Worm (Caenorhabditis elegans): ENCODE measurements around the gene F26C11.1.

F26C11.1 gene

ce11 chrII:9937611-9938010 is 43.1 kb downstream of the F26C11.1 start:
- TF ChIP-seq ztf-23 (GFP tag; IDR thresholded peaks at IDR 0.05) = no peak
- no peak for TF ChIP-seq med-1 (GFP tag; optimal IDR thresholded peaks at IDR 0.05; ENCODE audit: insufficient read depth)
- no peak for TF ChIP-seq klf-2 (GFP tag; conservative IDR thresholded peaks at IDR 0.05)
- no peak for TF ChIP-seq tab-1 (GFP tag; IDR thresholded peaks at IDR 0.05)

ce11 chrII:9938877-9939276 is 44.3 kb downstream of the F26C11.1 start, which contains the start of the genes C05C10.7 and C05C10.5:
TSS of gene C05C10.7 (minus strand) at chrII:9938971.
TSS of gene C05C10.5 (plus strand) at chrII:9939040.
- TF ChIP-seq ztf-23 (GFP tag; IDR thresholded peaks at IDR 0.05) (no peak), T22C8.4 (GFP tag; IDR thresholded peaks at IDR 0.05) (no peak)

ce11 chrII:9940430-9940829 is 45.9 kb downstream of the F26C11.1 start, which contains the start of gene ufd-3:
TSS of gene ufd-3 (plus strand) at chrII:9940753.
- TF ChIP-seq cog-1 (tag; optimal IDR thresholded peaks at IDR 0.05) = peak; percentile 64
- peak; percentile 54; the same call in 1 of the 2 replicates for TF ChIP-seq ztf-29 (GFP tag; IDR thresholded peaks at IDR 0.05)
- TF ChIP-seq klf-2 (GFP tag; conservative IDR thresholded peaks at IDR 0.05) = peak; percentile 73
- TF ChIP-seq T22C8.4 (GFP tag; IDR thresholded peaks at IDR 0.05) = no peak
- TF ChIP-seq tab-1 (GFP tag; IDR thresholded peaks at IDR 0.05) = no peak; the same call in 1 of the 2 replicates
- TF ChIP-seq ztf-23 (GFP tag; IDR thresholded peaks at IDR 0.05) = peak; percentile 69; the same call in 1 of the 2 replicates
- peak; percentile 74; the same call in 1 of the 2 replicates for TF ChIP-seq flt-1 (GFP tag; IDR thresholded peaks at IDR 0.05)
- no peak for TF ChIP-seq med-1 (GFP tag; optimal IDR thresholded peaks at IDR 0.05; ENCODE audit: insufficient read depth)
- TF ChIP-seq ref-1 (GFP tag; conservative IDR thresholded peaks at IDR 0.05) = no peak

ce11 chrII:9943246-9943645 is 48.7 kb downstream of the F26C11.1 start:
- TF ChIP-seq med-1 (GFP tag; optimal IDR thresholded peaks at IDR 0.05; ENCODE audit: insufficient read depth) = no peak
- no peak for TF ChIP-seq ztf-29 (GFP tag; IDR thresholded peaks at IDR 0.05)
- TF ChIP-seq ztf-23 (GFP tag; IDR thresholded peaks at IDR 0.05) = no peak
- no peak for TF ChIP-seq cog-1 (tag; optimal IDR thresholded peaks at IDR 0.05)
- no peak for TF ChIP-seq flt-1 (GFP tag; IDR thresholded peaks at IDR 0.05)
- TF ChIP-seq klf-2 (GFP tag; conservative IDR thresholded peaks at IDR 0.05) = no peak
- no peak for TF ChIP-seq ref-1 (GFP tag; conservative IDR thresholded peaks at IDR 0.05)
- no peak for TF ChIP-seq tab-1 (GFP tag; IDR thresholded peaks at IDR 0.05)
- no peak for TF ChIP-seq T22C8.4 (GFP tag; IDR thresholded peaks at IDR 0.05)

ce11 chrII:9943837-9944236 is 49.3 kb downstream of the F26C11.1 start, which contains the start of gene flad-1:
TSS of gene flad-1 (plus strand) at chrII:9944137.
- TF ChIP-seq ref-1 (GFP tag; conservative IDR thresholded peaks at IDR 0.05) (no peak), med-1 (GFP tag; optimal IDR thresholded peaks at IDR 0.05; ENCODE audit: insufficient read depth) (no peak), tab-1 (GFP tag; IDR thresholded peaks at IDR 0.05) (no peak), cog-1 (tag; optimal IDR thresholded peaks at IDR 0.05) (no peak), flt-1 (GFP tag; IDR thresholded peaks at IDR 0.05) (no peak), klf-2 (GFP tag; conservative IDR thresholded peaks at IDR 0.05) (no peak), T22C8.4 (GFP tag; IDR thresholded peaks at IDR 0.05) (no peak), ztf-23 (GFP tag; IDR thresholded peaks at IDR 0.05) (no peak), ztf-29 (GFP tag; IDR thresholded peaks at IDR 0.05) (no peak)

Measured in whole organism, midembryonic.